Worm (Caenorhabditis elegans): ENCODE data around the gene suf-1.

DNA sequence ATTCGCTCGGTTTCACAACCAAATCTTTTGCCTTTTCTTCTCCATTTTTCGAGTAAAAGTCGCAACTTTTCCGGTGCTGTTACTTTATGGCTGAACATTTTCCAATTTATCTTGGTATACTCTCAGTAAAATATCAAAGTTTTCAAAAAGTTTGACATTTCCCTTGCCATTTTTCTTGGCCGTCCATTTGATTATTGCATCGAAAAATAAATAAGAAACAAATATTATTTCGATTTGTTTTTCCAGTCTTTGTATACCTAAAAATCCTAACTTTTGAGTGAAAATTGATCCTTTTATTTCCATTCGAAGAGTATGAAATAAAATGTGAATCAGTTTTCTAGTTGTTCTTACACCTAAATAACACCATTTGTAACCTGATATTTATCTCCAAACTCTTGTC, 42.8 kb downstream of the suf-1 start:
- no peak for TF ChIP-seq rnt-1 (tag; optimal IDR thresholded peaks at IDR 0.05)
- no peak for TF ChIP-seq syd-9 (tag; optimal IDR thresholded peaks at IDR 0.05)
- no peak for TF ChIP-seq pqm-1 (tag; optimal IDR thresholded peaks at IDR 0.05)
- TF ChIP-seq ama-1 (optimal IDR thresholded peaks at IDR 0.05): no peak
- TF ChIP-seq F13H6.1 (tag; optimal IDR thresholded peaks at IDR 0.05): no peak
- no peak for TF ChIP-seq hlh-6 (tag; optimal IDR thresholded peaks at IDR 0.05)
- no peak for TF ChIP-seq tbx-2 (tag; optimal IDR thresholded peaks at IDR 0.05)
- no peak for TF ChIP-seq pha-4 (tag; optimal IDR thresholded peaks at IDR 0.05)
- TF ChIP-seq ceh-6 (GFP tag; optimal IDR thresholded peaks at IDR 0.05): no peak
- no peak for TF ChIP-seq K09A11.1 (tag; optimal IDR thresholded peaks at IDR 0.05; ENCODE audit: insufficient read depth)
- no peak for TF ChIP-seq eyg-1 (tag; optimal IDR thresholded peaks at IDR 0.05)
- no peak for TF ChIP-seq odd-2 (tag; optimal IDR thresholded peaks at IDR 0.05)
- TF ChIP-seq ceh-48 (tag; optimal IDR thresholded peaks at IDR 0.05): no peak
